Worm (Caenorhabditis elegans): Measurements from ENCODE around the gene Y38H6C.20.

The Y38H6C.20 gene

ce11 chrV:20558270-20558669, 7.3 kb upstream of the Y38H6C.20 start, which contains the start of gene abf-4:
abf-4 (minus strand) TSS chrV:20558370.
- TF ChIP-seq nhr-237 (tag; optimal IDR thresholded peaks at IDR 0.05), result no peak
- no peak for TF ChIP-seq nfya-1 (tag; optimal IDR thresholded peaks at IDR 0.05; ENCODE audit: insufficient read depth)
- TF ChIP-seq daf-12 (tag; optimal IDR thresholded peaks at IDR 0.05), result no peak
- TF ChIP-seq tbx-2 (tag; optimal IDR thresholded peaks at IDR 0.05), result no peak
- TF ChIP-seq snpc-4 (tag; optimal IDR thresholded peaks at IDR 0.05), result no peak
- TF ChIP-seq nhr-67 (tag; optimal IDR thresholded peaks at IDR 0.05), result no peak
- TF ChIP-seq nhr-77 (tag; optimal IDR thresholded peaks at IDR 0.05), result no peak
- no peak for TF ChIP-seq eor-1 (tag; optimal IDR thresholded peaks at IDR 0.05)
- no peak for TF ChIP-seq ceh-82 (tag; optimal IDR thresholded peaks at IDR 0.05)
- TF ChIP-seq elt-2 (tag; optimal IDR thresholded peaks at IDR 0.05), result no peak
- TF ChIP-seq unc-39 (tag; optimal IDR thresholded peaks at IDR 0.05), result no peak
- no peak for TF ChIP-seq nhr-11 (tag; optimal IDR thresholded peaks at IDR 0.05)
- TF ChIP-seq nhr-43 (tag; optimal IDR thresholded peaks at IDR 0.05; ENCODE audit: poor library complexity, severe bottlenecking), result no peak
- no peak for TF ChIP-seq hmg-11 (tag; optimal IDR thresholded peaks at IDR 0.05)
- TF ChIP-seq ztf-4 (tag; optimal IDR thresholded peaks at IDR 0.05), result no peak

DNA sequence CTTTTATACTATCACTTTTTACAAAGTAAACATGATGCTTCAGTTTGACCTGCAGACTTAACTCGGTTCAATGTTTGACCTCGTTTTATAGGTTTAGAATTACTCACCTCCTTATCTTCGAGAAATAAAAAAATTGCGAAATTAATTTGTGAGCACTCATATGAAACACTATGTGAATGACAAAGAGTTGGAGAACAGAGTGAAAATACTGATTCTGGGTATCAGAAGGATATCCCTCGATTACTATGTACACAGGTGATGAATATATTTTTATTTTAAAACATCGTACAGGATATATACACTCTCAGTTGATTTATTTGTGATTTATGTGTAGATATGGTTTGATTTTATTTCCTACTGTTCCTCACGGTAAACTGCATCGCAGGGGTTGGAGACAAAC, 5.3 kb upstream of the Y38H6C.20 start, which contains the start of gene Y38H6C.23:
Gene Y38H6C.23, minus strand, starts transcription at position 101 of the 400 bp plus-strand sequence.
- TF ChIP-seq lsy-12 (tag; optimal IDR thresholded peaks at IDR 0.05) (no peak), zag-1 (tag; optimal IDR thresholded peaks at IDR 0.05) (no peak), nhr-77 (tag; optimal IDR thresholded peaks at IDR 0.05) (no peak), fos-1 (tag; optimal IDR thresholded peaks at IDR 0.05) (no peak)

ce11 chrV:20555120-20555519, 4.1 kb upstream of the Y38H6C.20 start, which contains the start of gene Y38H6C.21:
Y38H6C.21 (minus strand) TSS chrV:20555267.
- no peak for TF ChIP-seq nhr-237 (tag; optimal IDR thresholded peaks at IDR 0.05)

DNA sequence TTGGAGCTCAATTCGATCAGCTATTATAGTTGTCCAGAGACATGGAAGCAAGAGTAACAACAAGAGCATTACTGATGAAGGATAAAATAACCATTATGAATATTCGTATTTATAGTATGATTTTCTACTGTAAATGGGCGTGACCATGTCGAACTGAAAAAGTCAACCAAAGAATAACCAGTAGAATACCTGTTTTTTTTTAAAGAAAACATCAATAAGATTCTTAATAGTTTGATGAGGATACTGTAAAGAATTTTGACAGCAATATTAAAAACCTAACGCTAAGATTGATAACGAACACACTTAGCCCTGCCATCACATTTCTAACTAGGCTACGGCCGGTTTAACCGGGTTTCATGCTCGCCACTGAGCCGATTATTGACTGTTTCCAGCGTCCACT, 2.0 kb upstream of the Y38H6C.20 start, which contains the start of gene vmo-1:
Gene vmo-1, minus strand, starts transcription at position 101 of the 400 bp plus-strand sequence.
- no peak for TF ChIP-seq fos-1 (tag; optimal IDR thresholded peaks at IDR 0.05)
- TF ChIP-seq nhr-11 (tag; optimal IDR thresholded peaks at IDR 0.05), result no peak
- no peak for TF ChIP-seq egl-27 (tag; optimal IDR thresholded peaks at IDR 0.05)
- no peak for TF ChIP-seq ZK546.5 (tag; optimal IDR thresholded peaks at IDR 0.05)
- no peak for TF ChIP-seq ztf-4 (tag; optimal IDR thresholded peaks at IDR 0.05)
- TF ChIP-seq zag-1 (tag; optimal IDR thresholded peaks at IDR 0.05), result no peak
- no peak for TF ChIP-seq fkh-10 (GFP tag; optimal IDR thresholded peaks at IDR 0.05)
- no peak for TF ChIP-seq skn-1 (tag; optimal IDR thresholded peaks at IDR 0.05)
- TF ChIP-seq jun-1 (tag; optimal IDR thresholded peaks at IDR 0.05), result no peak
- TF ChIP-seq egl-5 (tag; optimal IDR thresholded peaks at IDR 0.05), result no peak
- TF ChIP-seq sea-2 (GFP tag; optimal IDR thresholded peaks at IDR 0.05), result no peak
- no peak for TF ChIP-seq hmg-11 (tag; optimal IDR thresholded peaks at IDR 0.05)
- TF ChIP-seq lsy-12 (tag; optimal IDR thresholded peaks at IDR 0.05), result no peak
- no peak for TF ChIP-seq mdl-1 (tag; optimal IDR thresholded peaks at IDR 0.05)
- TF ChIP-seq nhr-237 (tag; optimal IDR thresholded peaks at IDR 0.05), result no peak

ce11 chrV:20547048-20547447, 3.9 kb downstream of the Y38H6C.20 start, which contains the start of gene Y38H6C.18:
Y38H6C.18 (minus strand) TSS chrV:20547148.
- no peak for TF ChIP-seq fos-1 (tag; optimal IDR thresholded peaks at IDR 0.05)
- no peak for TF ChIP-seq ZK546.5 (tag; optimal IDR thresholded peaks at IDR 0.05)
- no peak for TF ChIP-seq nhr-43 (tag; optimal IDR thresholded peaks at IDR 0.05; ENCODE audit: poor library complexity, severe bottlenecking)
- no peak for TF ChIP-seq nfya-1 (tag; optimal IDR thresholded peaks at IDR 0.05; ENCODE audit: insufficient read depth)
- no peak for TF ChIP-seq ztf-4 (tag; optimal IDR thresholded peaks at IDR 0.05)
- no peak for TF ChIP-seq eor-1 (tag; optimal IDR thresholded peaks at IDR 0.05)
- no peak for TF ChIP-seq aly-2 (tag; optimal IDR thresholded peaks at IDR 0.05)
- no peak for TF ChIP-seq unc-62 (GFP tag; optimal IDR thresholded peaks at IDR 0.05)
- no peak for TF ChIP-seq tbx-2 (tag; optimal IDR thresholded peaks at IDR 0.05)
- no peak for TF ChIP-seq nhr-28 (tag; optimal IDR thresholded peaks at IDR 0.05)
- no peak for TF ChIP-seq R02D3.7 (tag; optimal IDR thresholded peaks at IDR 0.05)
- no peak for TF ChIP-seq elt-2 (tag; optimal IDR thresholded peaks at IDR 0.05)
- TF ChIP-seq lin-39 (tag; optimal IDR thresholded peaks at IDR 0.05), result no peak
- no peak for TF ChIP-seq ceh-82 (tag; optimal IDR thresholded peaks at IDR 0.05)

ce11 chrV:20545742-20546141, 5.3 kb downstream of the Y38H6C.20 start:
- no peak for TF ChIP-seq ztf-4 (tag; optimal IDR thresholded peaks at IDR 0.05)
- peak; percentile 71 for TF ChIP-seq pqm-1 (tag; optimal IDR thresholded peaks at IDR 0.05)
- no peak for TF ChIP-seq unc-62 (GFP tag; optimal IDR thresholded peaks at IDR 0.05)
- peak; percentile 41 for TF ChIP-seq elt-2 (tag; optimal IDR thresholded peaks at IDR 0.05)
- peak; percentile 53 for TF ChIP-seq pha-4 (tag; optimal IDR thresholded peaks at IDR 0.05)
